Fruit fly (Drosophila melanogaster) whole organism, embryonic: ENCODE data around the gene Glyat.

Experiments used
- ATbp ChIP-seq: fragments of 200-800 bp; sonication (Bioruptor generic); optimal IDR thresholded peaks from 2 replicates; lab custom pipeline; 2017; ENCODE audit warnings: missing biosample characterization, mild to moderate bottlenecking, missing genetic modification characterization, missing genetic modification reagents
- Aef1 ChIP-seq: fragments of 200-800 bp; sonication (Bioruptor generic); IDR thresholded peaks from 3 replicates; pipeline ENCODE4 v1.3.6; 2022; ENCODE audit warnings: missing biosample characterization, missing genetic modification characterization
- CG10267 ChIP-seq: fragments of 200-800 bp; sonication (Bioruptor generic); optimal IDR thresholded peaks from 2 replicates; lab custom pipeline; 2018; ENCODE audit warnings: missing biosample characterization, mild to moderate bottlenecking, missing genetic modification characterization, moderate library complexity
- CG10462 ChIP-seq: fragments of 200-800 bp; sonication (Bioruptor generic); optimal IDR thresholded peaks from 2 replicates; lab custom pipeline; 2016; ENCODE audit warnings: missing biosample characterization, missing genetic modification characterization
- CG11398 ChIP-seq: fragments of 200-800 bp; sonication (Bioruptor generic); optimal IDR thresholded peaks from 2 replicates; lab custom pipeline; 2016; ENCODE audit warnings: missing biosample characterization, missing genetic modification characterization
- CG11696 ChIP-seq: fragments of 200-800 bp; sonication (Bioruptor generic); IDR thresholded peaks from 2 replicates; pipeline ENCODE4 v1.3.6; 2022; ENCODE audit warnings: missing biosample characterization, missing genetic modification characterization
- CG12219 ChIP-seq: fragments of 200-800 bp; sonication (Bioruptor generic); optimal IDR thresholded peaks from 3 replicates; lab custom pipeline; 2018; ENCODE audit warnings: missing biosample characterization, mild to moderate bottlenecking, missing genetic modification characterization
- CG14014 ChIP-seq: fragments of 200-800 bp; sonication (Bioruptor generic); IDR thresholded peaks from 2 replicates; pipeline ENCODE4 v1.3.6; 2022; ENCODE audit warnings: missing biosample characterization, missing genetic modification characterization
- CG14710 ChIP-seq: fragments of 200-800 bp; sonication (Bioruptor generic); optimal IDR thresholded peaks from 3 replicates; lab custom pipeline; 2019; ENCODE audit warnings: missing biosample characterization, mild to moderate bottlenecking, missing genetic modification characterization, moderate library complexity
- CG18262 ChIP-seq: fragments of 200-800 bp; optimal IDR thresholded peaks from 3 replicates; lab custom pipeline; 2019; ENCODE audit warnings: missing biosample characterization, mild to moderate bottlenecking, missing genetic modification characterization, moderate library complexity
- CG32767 ChIP-seq: fragments of 200-800 bp; sonication (Bioruptor generic); IDR thresholded peaks from 2 replicates; pipeline ENCODE4 v1.3.6; 2022; ENCODE audit warnings: missing biosample characterization, missing genetic modification characterization
- CG34224 ChIP-seq: fragments of 200-800 bp; sonication (Bioruptor generic); IDR thresholded peaks from 3 replicates; pipeline ENCODE4 v1.3.6; 2022; ENCODE audit warnings: missing biosample characterization, missing genetic modification characterization; ENCODE audit not compliant: partially characterized antibody
- CG5180 ChIP-seq: fragments of 200-800 bp; sonication (Bioruptor generic); optimal IDR thresholded peaks from 3 replicates; lab custom pipeline; 2017; ENCODE audit warnings: missing biosample characterization, missing genetic modification characterization, mild to moderate bottlenecking, moderate library complexity, missing genetic modification reagents
- CG5245 ChIP-seq: fragments of 200-800 bp; sonication (Bioruptor generic); optimal IDR thresholded peaks from 3 replicates; lab custom pipeline; 2016; ENCODE audit warnings: missing biosample characterization, missing genetic modification characterization
- CG6854 ChIP-seq: fragments of 200-800 bp; sonication (Bioruptor generic); optimal IDR thresholded peaks from 3 replicates; lab custom pipeline; 2017; ENCODE audit warnings: missing biosample characterization, mild to moderate bottlenecking, missing genetic modification characterization
- CG7271 ChIP-seq: fragments of 200-800 bp; sonication (Bioruptor generic); optimal IDR thresholded peaks from 2 replicates; lab custom pipeline; 2018; ENCODE audit warnings: missing biosample characterization, mild to moderate bottlenecking, missing genetic modification characterization, moderate library complexity
- CG7839 ChIP-seq: fragments of 200-800 bp; sonication (Bioruptor generic); optimal IDR thresholded peaks from 3 replicates; lab custom pipeline; 2018; ENCODE audit warnings: missing biosample characterization, mild to moderate bottlenecking, missing genetic modification characterization, moderate library complexity
- CG8388 ChIP-seq: fragments of 200-800 bp; sonication (Bioruptor generic); optimal IDR thresholded peaks from 2 replicates; lab custom pipeline; 2019; ENCODE audit warnings: missing biosample characterization, mild to moderate bottlenecking, missing genetic modification characterization, moderate library complexity
- CG9727 ChIP-seq: fragments of 200-800 bp; sonication (Bioruptor generic); optimal IDR thresholded peaks from 3 replicates; lab custom pipeline; 2017; ENCODE audit warnings: missing biosample characterization, mild to moderate bottlenecking, missing genetic modification characterization
- CG9797 ChIP-seq: fragments of 200-800 bp; sonication (Bioruptor generic); optimal IDR thresholded peaks from 3 replicates; lab custom pipeline; 2018; ENCODE audit warnings: missing biosample characterization, mild to moderate bottlenecking, missing genetic modification characterization
- Camta ChIP-seq: fragments of 200-800 bp; sonication (Bioruptor generic); optimal IDR thresholded peaks from 2 replicates; lab custom pipeline; 2016; ENCODE audit warnings: missing biosample characterization, missing genetic modification characterization
- CoRest ChIP-seq: fragments of 200-800 bp; sonication (Bioruptor generic); optimal IDR thresholded peaks from 3 replicates; lab custom pipeline; 2018; ENCODE audit warnings: missing biosample characterization, mild to moderate bottlenecking, missing genetic modification characterization, moderate library complexity
- Dek ChIP-seq: fragments of 200-800 bp; sonication (Bioruptor generic); optimal IDR thresholded peaks from 3 replicates; lab custom pipeline; 2019; ENCODE audit warnings: missing biosample characterization, mild to moderate bottlenecking, missing genetic modification characterization, moderate library complexity
- Dip2 ChIP-seq: fragments of 200-800 bp; sonication (Bioruptor generic); IDR thresholded peaks from 2 replicates; pipeline ENCODE4 v1.3.6; 2022; ENCODE audit warnings: missing biosample characterization, missing genetic modification characterization
- E2f1 ChIP-seq: fragments of 200-800 bp; sonication (Bioruptor generic); IDR thresholded peaks from 2 replicates; pipeline ENCODE4 v1.3.6; 2022; ENCODE audit warnings: missing biosample characterization, missing genetic modification characterization
- HLH3B ChIP-seq: fragments of 200-800 bp; sonication (Bioruptor generic); IDR thresholded peaks from 2 replicates; pipeline ENCODE4 v1.3.6; 2022; ENCODE audit warnings: missing biosample characterization, missing genetic modification characterization
- Med ChIP-seq: fragments of 200-800 bp; sonication (Bioruptor generic); peaks from one replicate; lab custom pipeline; 2016; ENCODE audit warnings: missing biosample characterization, missing genetic modification characterization, mild to moderate bottlenecking, inconsistent platforms, moderate library complexity
- NC2β ChIP-seq: fragments of 200-800 bp; sonication (Bioruptor generic); optimal IDR thresholded peaks from 2 replicates; lab custom pipeline; 2016; ENCODE audit warnings: missing biosample characterization, missing genetic modification characterization
- Nf-YB ChIP-seq: fragments of 200-800 bp; sonication (Bioruptor generic); optimal IDR thresholded peaks from 3 replicates; lab custom pipeline; 2019; ENCODE audit warnings: missing biosample characterization, mild to moderate bottlenecking, missing genetic modification characterization, moderate library complexity
- Trl ChIP-seq, 3 experiments: fragments of >200 bp in 2 of 3; fragments of 200-800 bp in 1 of 3; sonication (Bioruptor generic) in 1 of 3; optimal IDR thresholded peaks; 2 replicates in 1 of 3; 3 replicates in 2 of 3; lab custom pipeline; 2016 to 2017; ENCODE audit warnings: missing biosample characterization in 1 of 3, missing genetic modification characterization in 1 of 3
- Vsx1 ChIP-seq: fragments of 200-800 bp; sonication (Bioruptor generic); optimal IDR thresholded peaks from 2 replicates; lab custom pipeline; 2017; ENCODE audit warnings: missing biosample characterization, mild to moderate bottlenecking, missing genetic modification characterization, missing genetic modification reagents
- chn ChIP-seq: fragments of 200-800 bp; sonication (Bioruptor generic); optimal IDR thresholded peaks from 2 replicates; lab custom pipeline; 2016; ENCODE audit warnings: missing biosample characterization, missing genetic modification characterization
- croc ChIP-seq: fragments of 200-800 bp; sonication (Bioruptor generic); conservative IDR thresholded peaks from 3 replicates; pipeline ENCODE4 v1.3.6; 2022; ENCODE audit warnings: missing biosample characterization, missing genetic modification characterization
- her ChIP-seq: fragments of 200-800 bp; sonication (Bioruptor generic); optimal IDR thresholded peaks from 2 replicates; lab custom pipeline; 2016; ENCODE audit warnings: missing biosample characterization, missing genetic modification characterization
- lmd ChIP-seq: fragments of 200-800 bp; sonication (Bioruptor generic); IDR thresholded peaks from 2 replicates; pipeline ENCODE4 v1.3.6; 2022; ENCODE audit warnings: missing biosample characterization, missing genetic modification characterization
- mam ChIP-seq: fragments of 200-800 bp; sonication (Bioruptor generic); optimal IDR thresholded peaks from 3 replicates; lab custom pipeline; 2016; ENCODE audit warnings: missing biosample characterization, missing genetic modification characterization
- nom ChIP-seq: fragments of 200-800 bp; sonication (Bioruptor generic); optimal IDR thresholded peaks from 2 replicates; lab custom pipeline; 2017; ENCODE audit warnings: missing biosample characterization, missing genetic modification characterization, mild to moderate bottlenecking, moderate library complexity, missing genetic modification reagents
- otp ChIP-seq: fragments of 200-800 bp; sonication (Bioruptor generic); IDR thresholded peaks from 3 replicates; pipeline ENCODE4, ENCODE4 v1.3.6; 2022; ENCODE audit warnings: missing biosample characterization, missing genetic modification characterization
- pho ChIP-seq: fragments of 200-800 bp; sonication (Bioruptor generic); optimal IDR thresholded peaks from 2 replicates; lab custom pipeline; 2016; ENCODE audit warnings: missing biosample characterization, missing genetic modification characterization
- salm ChIP-seq: fragments of 200-800 bp; sonication (Bioruptor generic); optimal IDR thresholded peaks from 2 replicates; lab custom pipeline; 2018; ENCODE audit warnings: missing biosample characterization, mild to moderate bottlenecking, missing genetic modification characterization
- scrt ChIP-seq: fragments of 200-800 bp; sonication (Bioruptor generic); optimal IDR thresholded peaks from 2 replicates; lab custom pipeline; 2018; ENCODE audit warnings: missing biosample characterization, mild to moderate bottlenecking, missing genetic modification characterization, moderate library complexity
- sob ChIP-seq: fragments of 200-800 bp; sonication (Bioruptor generic); IDR thresholded peaks from 2 replicates; pipeline ENCODE4 v1.3.6; 2022; ENCODE audit warnings: missing biosample characterization, missing genetic modification characterization
- trem ChIP-seq: fragments of 200-800 bp; optimal IDR thresholded peaks from 3 replicates; lab custom pipeline; 2019; ENCODE audit warnings: missing biosample characterization, mild to moderate bottlenecking, missing genetic modification characterization, moderate library complexity
- ttk ChIP-seq: fragments of 200-800 bp; sonication (Bioruptor generic); IDR thresholded peaks from 2 replicates; pipeline ENCODE4 v2.1.2; 2022; ENCODE audit warnings: missing biosample characterization, missing genetic modification characterization
- tx ChIP-seq: fragments of 200-800 bp; sonication (Bioruptor generic); optimal IDR thresholded peaks from 2 replicates; lab custom pipeline; 2016; ENCODE audit warnings: missing biosample characterization, missing genetic modification characterization
- unc-4 ChIP-seq: fragments of 200-800 bp; sonication (Bioruptor generic); IDR thresholded peaks from 2 replicates; pipeline ENCODE4 v1.3.6; 2022; ENCODE audit warnings: missing biosample characterization, missing genetic modification characterization; ENCODE audit not compliant: partially characterized antibody

Gene Glyat

dm6 chr2L:8040872-8041271, 30.4 kb upstream of the Glyat start, which contains the start of gene CCDC53 (continued):
- no peak for TF ChIP-seq Vsx1 (GFP tag; lab: Kevin White, UChicago)
- TF ChIP-seq CG14710 (tag; lab: Kevin White, UChicago): peak; percentile 12
- TF ChIP-seq trem (tag; lab: Kevin White, UChicago): peak; percentile 10
- TF ChIP-seq CG10462 (GFP tag; lab: Kevin White, UChicago): no peak
- peak; percentile 61 for TF ChIP-seq CG9797 (GFP tag; lab: Kevin White, UChicago)
- TF ChIP-seq lmd (GFP tag; lab: Robert Waterston, UW): no peak
- peak; percentile 19 for TF ChIP-seq CG10267 (tag; lab: Kevin White, UChicago)
- TF ChIP-seq Dip2 (GFP tag; lab: Robert Waterston, UW): no peak

- TF ChIP-seq Med (GFP tag; lab: Kevin White, UChicago): no peak
Observed at dm6 chr2L:8039688-8040087, 29.2 kb upstream of the Glyat start, which contains the start of gene CG7367. Gene CG7367 (minus strand): TSS chr2L:8039788.

- peak; percentile 66; the same call in 2 of the 3 replicates for TF ChIP-seq otp (GFP tag; lab: Robert Waterston, UW)
- no peak for TF ChIP-seq NC2β (GFP tag; lab: Kevin White, UChicago)
- TF ChIP-seq CG7271 (tag; lab: Kevin White, UChicago): no peak
- TF ChIP-seq scrt: peak; percentile 38
- TF ChIP-seq chn (GFP tag; lab: Kevin White, UChicago): peak; percentile 37
- TF ChIP-seq Nf-YB (GFP tag; lab: Kevin White, UChicago): peak; percentile 15
- TF ChIP-seq tx (GFP tag; lab: Kevin White, UChicago): peak; percentile 8
- TF ChIP-seq her (GFP tag; lab: Kevin White, UChicago): peak; percentile 28
- no peak for TF ChIP-seq CG5180 (GFP tag; lab: Kevin White, UChicago)
- TF ChIP-seq HLH3B (GFP tag; lab: Robert Waterston, UW): peak; percentile 73
- peak; percentile 27; the same call in 1 of the 2 replicates for TF ChIP-seq sob (GFP tag; lab: Robert Waterston, UW)
- TF ChIP-seq CG11398 (GFP tag; lab: Kevin White, UChicago): no peak
- TF ChIP-seq mam (GFP tag; lab: Kevin White, UChicago): peak; percentile 48
- no peak for TF ChIP-seq nom
- TF ChIP-seq croc (GFP tag; lab: Robert Waterston, UW): 0 out of 3 replicates have a peak, but pooled peaks have one; percentile 13
- TF ChIP-seq Dek (tag; lab: Kevin White, UChicago): peak; percentile 40
- peak; percentile 54 for TF ChIP-seq CG8388 (GFP tag; lab: Kevin White, UChicago)
- peak; percentile 68 for TF ChIP-seq CG14014
- peak; percentile 41 for TF ChIP-seq pho (GFP tag; lab: Kevin White, UChicago)
- peak; percentile 45; the same call in 1 of the 2 replicates for TF ChIP-seq E2f1 (GFP tag; lab: Robert Waterston, UW)
- peak; percentile 65 for TF ChIP-seq CoRest
- TF ChIP-seq CG32767: peak; percentile 72
- TF ChIP-seq CG11696 (GFP tag; lab: Robert Waterston, UW): peak; percentile 88
- peak; percentile 39 for TF ChIP-seq CG5245 (GFP tag; lab: Kevin White, UChicago)
- peak; percentile 64 for TF ChIP-seq CG18262 (tag; lab: Kevin White, UChicago)
- peak; percentile 49; the same call in 2 of the 3 replicates for TF ChIP-seq Aef1 (GFP tag; lab: Robert Waterston, UW)
- TF ChIP-seq CG34224 (GFP tag; lab: Robert Waterston, UW): no peak
- peak; percentile 69 for TF ChIP-seq CG7839
- TF ChIP-seq CG6854: peak; percentile 34
- TF ChIP-seq CG10267 (tag; lab: Kevin White, UChicago): peak; percentile 52
- TF ChIP-seq CG12219 (GFP tag; lab: Kevin White, UChicago): peak; percentile 72
- no peak for TF ChIP-seq salm (tag; lab: Kevin White, UChicago)
- peak; percentile 48 for TF ChIP-seq Camta (GFP tag; lab: Kevin White, UChicago)
- TF ChIP-seq ATbp (GFP tag; lab: Kevin White, UChicago): peak; percentile 46
- peak; percentile 17 for TF ChIP-seq CG9727 (GFP tag; lab: Kevin White, UChicago)
- no peak for TF ChIP-seq unc-4
- TF ChIP-seq ttk: peak; percentile 45; the same call in 1 of the 2 replicates
- TF ChIP-seq Vsx1 (GFP tag; lab: Kevin White, UChicago): peak; percentile 1
- no peak for TF ChIP-seq Trl (optimal IDR thresholded peaks at IDR 0.05; lab: Kevin White, UChicago)
- peak; percentile 49 for TF ChIP-seq Trl (GFP tag; optimal IDR thresholded peaks at IDR 0.05; lab: Kevin White, UChicago)
Observed at dm6 chr2L:8034734-8035133, 24.3 kb upstream of the Glyat start.
